Fruit fly (Drosophila melanogaster): ENCODE data around the gene Jhbp1.

DNA sequence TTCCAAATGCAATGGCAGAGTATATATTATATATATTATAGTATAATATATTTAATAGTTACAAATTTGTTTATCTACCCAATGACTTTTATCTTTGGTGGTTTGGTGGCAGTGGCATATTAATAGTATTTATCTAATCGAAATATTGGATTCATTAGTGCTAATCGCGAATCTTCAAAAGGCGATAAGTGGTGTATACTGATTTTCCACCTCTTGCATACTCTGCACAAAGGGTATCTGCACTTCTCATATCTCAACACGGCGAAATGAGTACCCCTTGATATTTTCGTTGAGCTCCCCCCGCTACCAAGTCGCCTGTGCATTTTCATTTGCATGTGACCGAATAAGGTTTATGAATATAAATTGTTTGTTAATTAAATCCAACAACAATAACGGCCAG lies 48.3 kb downstream of the Jhbp1 start:
- TF ChIP-seq EcR (GFP tag; optimal IDR thresholded peaks at IDR 0.05) = no peak
- no peak for TF ChIP-seq CG15710 (tag; optimal IDR thresholded peaks at IDR 0.05)
- peak; percentile 38 for TF ChIP-seq CG14655 (GFP tag; optimal IDR thresholded peaks at IDR 0.05)
- no peak for TF ChIP-seq Ets98B (GFP tag; IDR thresholded peaks at IDR 0.05)
- TF ChIP-seq rn (GFP tag; IDR thresholded peaks at IDR 0.05) = no peak
- TF ChIP-seq CG34367 (tag; optimal IDR thresholded peaks at IDR 0.05) = no peak
- no peak for TF ChIP-seq CG10348 (GFP tag; IDR thresholded peaks at IDR 0.05)
- TF ChIP-seq fd96Ca (GFP tag; IDR thresholded peaks at IDR 0.05) = no peak
- no peak for TF ChIP-seq CG13204 (GFP tag; optimal IDR thresholded peaks at IDR 0.05)
- peak; percentile 27; the same call in 1 of the 2 replicates for TF ChIP-seq CG32121 (GFP tag; IDR thresholded peaks at IDR 0.05)
- TF ChIP-seq CG4496 (GFP tag; IDR thresholded peaks at IDR 0.05) = 0 out of 3 replicates have a peak, but pooled peaks have one; percentile 23
- no peak for TF ChIP-seq CG9948 (tag; optimal IDR thresholded peaks at IDR 0.05)
- no peak for TF ChIP-seq Pif1A (GFP tag; optimal IDR thresholded peaks at IDR 0.05)
- no peak for TF ChIP-seq D1 (tag; optimal IDR thresholded peaks at IDR 0.05)
